Fruit fly (Drosophila melanogaster) whole organism, pupa: ENCODE data around the gene kdn.
A peak's percentile ranks its signal among the peaks of the same experiment; 100 is the strongest.

Source experiments
- CG10348 ChIP-seq: fragments of 200-800 bp; sonication (Bioruptor generic); IDR thresholded peaks from 2 replicates; pipeline ENCODE4 v1.3.6; 2022; ENCODE audit warnings: missing biosample characterization, missing genetic modification characterization
- CG12605 ChIP-seq: fragments of 200-800 bp; sonication (Bioruptor generic); IDR thresholded peaks from 2 replicates; pipeline ENCODE4 v1.3.6; 2022; ENCODE audit warnings: missing biosample characterization, missing genetic modification characterization
- CG13204 ChIP-seq: fragments of 200-800 bp; sonication (Bioruptor generic); optimal IDR thresholded peaks from 2 replicates; lab custom pipeline; 2018; ENCODE audit warnings: missing biosample characterization, mild to moderate bottlenecking, missing genetic modification characterization, moderate library complexity
- CG14655 ChIP-seq: fragments of 200-800 bp; sonication (Bioruptor generic); optimal IDR thresholded peaks from 3 replicates; lab custom pipeline; 2017; ENCODE audit warnings: mild to moderate bottlenecking, missing biosample characterization, missing genetic modification reagents, missing genetic modification characterization
- CG15710 ChIP-seq: fragments of 200-800 bp; sonication (Bioruptor generic); optimal IDR thresholded peaks from 2 replicates; lab custom pipeline; 2018; ENCODE audit warnings: missing biosample characterization, mild to moderate bottlenecking, missing genetic modification characterization, moderate library complexity
- CG17806 ChIP-seq: fragments of 200-800 bp; sonication (Bioruptor generic); optimal IDR thresholded peaks from 2 replicates; lab custom pipeline; 2018; ENCODE audit warnings: missing biosample characterization, mild to moderate bottlenecking, missing genetic modification characterization, moderate library complexity
- CG32121 ChIP-seq: fragments of 200-800 bp; sonication (Bioruptor generic); IDR thresholded peaks from 2 replicates; pipeline ENCODE4 v1.3.6; 2022; ENCODE audit warnings: missing biosample characterization, missing genetic modification characterization
- CG34367 ChIP-seq: fragments of 200-800 bp; sonication (Bioruptor generic); optimal IDR thresholded peaks from 2 replicates; lab custom pipeline; 2018; ENCODE audit warnings: missing biosample characterization, mild to moderate bottlenecking, missing genetic modification characterization
- CG4496 ChIP-seq: fragments of 200-800 bp; sonication (Bioruptor generic); IDR thresholded peaks from 3 replicates; pipeline ENCODE4 v1.3.6; 2022; ENCODE audit warnings: missing biosample characterization, missing genetic modification characterization
- CG8159 ChIP-seq: fragments of 200-800 bp; sonication (Bioruptor generic); optimal IDR thresholded peaks from 3 replicates; lab custom pipeline; 2018; ENCODE audit warnings: missing biosample characterization, mild to moderate bottlenecking, missing genetic modification characterization, moderate library complexity
- CG8301 ChIP-seq: fragments of 200-800 bp; sonication (Bioruptor generic); optimal IDR thresholded peaks from 2 replicates; lab custom pipeline; 2018; ENCODE audit warnings: missing biosample characterization, mild to moderate bottlenecking, missing genetic modification characterization
- CG9948 ChIP-seq: fragments of 200-800 bp; sonication (Bioruptor generic); optimal IDR thresholded peaks from 2 replicates; lab custom pipeline; 2018; ENCODE audit warnings: missing biosample characterization, mild to moderate bottlenecking, missing genetic modification characterization, moderate library complexity
- D1 ChIP-seq: fragments of 200-800 bp; sonication (Bioruptor generic); optimal IDR thresholded peaks from 2 replicates; lab custom pipeline; 2018; ENCODE audit warnings: missing biosample characterization, mild to moderate bottlenecking, missing genetic modification characterization, moderate library complexity
- EcR ChIP-seq: fragments of 200-800 bp; sonication (Bioruptor generic); optimal IDR thresholded peaks from 3 replicates; lab custom pipeline; 2019; ENCODE audit warnings: missing biosample characterization, missing genetic modification characterization, mild to moderate bottlenecking, moderate library complexity, missing genetic modification reagents
- Ets98B ChIP-seq: fragments of 200-800 bp; sonication (Bioruptor generic); IDR thresholded peaks from 2 replicates; pipeline ENCODE4 v1.3.6; 2022; ENCODE audit warnings: missing biosample characterization, missing genetic modification characterization
- Pif1A ChIP-seq: fragments of 200-800 bp; sonication (Bioruptor generic); optimal IDR thresholded peaks from 3 replicates; lab custom pipeline; 2016; ENCODE audit warnings: missing biosample characterization, missing genetic modification characterization
- Pif1B ChIP-seq: fragments of 200-800 bp; sonication (Bioruptor generic); optimal IDR thresholded peaks from 3 replicates; lab custom pipeline; 2016; ENCODE audit warnings: missing biosample characterization, missing genetic modification characterization
- Snoo ChIP-seq: fragments of 200-800 bp; sonication (Bioruptor generic); optimal IDR thresholded peaks from 3 replicates; lab custom pipeline; 2017; ENCODE audit warnings: missing biosample characterization, mild to moderate bottlenecking, missing genetic modification characterization, inconsistent platforms
- fd96Ca ChIP-seq: fragments of 200-800 bp; sonication (Bioruptor generic); IDR thresholded peaks from 3 replicates; pipeline ENCODE4 v1.3.6; 2022; ENCODE audit warnings: missing biosample characterization, missing genetic modification characterization
- gl ChIP-seq: fragments of 200-800 bp; sonication (Bioruptor generic); optimal IDR thresholded peaks from 2 replicates; lab custom pipeline; 2018; ENCODE audit warnings: missing biosample characterization, mild to moderate bottlenecking, missing genetic modification characterization
- rn ChIP-seq: fragments of 200-800 bp; sonication (Bioruptor generic); IDR thresholded peaks from 2 replicates; pipeline ENCODE4 v1.3.6; 2022; ENCODE audit warnings: missing biosample characterization, missing genetic modification characterization

kdn gene

DNA sequence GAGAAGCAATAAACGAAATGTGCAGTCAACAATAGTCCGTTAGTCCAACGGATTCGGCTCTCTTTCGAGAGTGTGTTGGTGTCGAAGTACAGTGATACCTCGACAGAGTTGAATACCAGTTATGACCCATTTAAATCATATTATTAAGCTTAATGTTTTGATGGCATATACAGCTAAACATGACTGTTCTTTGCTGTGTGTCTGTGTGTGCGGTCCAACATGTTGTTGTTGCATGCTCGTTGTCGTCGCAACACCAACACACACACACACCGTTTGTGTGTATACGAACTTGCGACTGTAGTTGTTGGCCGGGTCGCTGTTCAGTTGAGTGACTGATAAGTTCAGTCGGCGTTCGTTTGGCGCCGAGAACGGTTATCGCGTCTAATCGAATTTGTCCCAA, 41.6 kb upstream of the kdn start, which contains the start of gene CG15894:
CG15894 (plus strand) TSS at position 361 of the 400 bp plus-strand sequence.
- TF ChIP-seq D1 (no peak), gl (tag; lab: Kevin White, UChicago) (no peak), fd96Ca (GFP tag; lab: Robert Waterston, UW) (0 out of 3 replicates have a peak, but pooled peaks have one; percentile 32), CG8301 (no peak), CG9948 (tag; lab: Kevin White, UChicago) (no peak), CG34367 (tag; lab: Kevin White, UChicago) (no peak), rn (GFP tag; lab: Robert Waterston, UW) (no peak), CG10348 (GFP tag; lab: Robert Waterston, UW) (no peak), Ets98B (GFP tag; lab: Robert Waterston, UW) (peak; percentile 27; the same call in 1 of the 2 replicates), CG17806 (tag; lab: Kevin White, UChicago) (no peak), CG14655 (GFP tag; lab: Kevin White, UChicago) (peak; percentile 21), CG32121 (no peak), Pif1A (GFP tag; lab: Kevin White, UChicago) (no peak), CG15710 (peak; percentile 1), CG8159 (tag; lab: Kevin White, UChicago) (peak; percentile 14), CG13204 (GFP tag; lab: Kevin White, UChicago) (no peak), EcR (GFP tag; lab: Kevin White, UChicago) (no peak), CG12605 (GFP tag; lab: Robert Waterston, UW) (no peak), Snoo (tag; lab: Kevin White, UChicago) (no peak), Pif1B (no peak), CG4496 (peak; percentile 53; the same call in 1 of the 3 replicates)

DNA sequence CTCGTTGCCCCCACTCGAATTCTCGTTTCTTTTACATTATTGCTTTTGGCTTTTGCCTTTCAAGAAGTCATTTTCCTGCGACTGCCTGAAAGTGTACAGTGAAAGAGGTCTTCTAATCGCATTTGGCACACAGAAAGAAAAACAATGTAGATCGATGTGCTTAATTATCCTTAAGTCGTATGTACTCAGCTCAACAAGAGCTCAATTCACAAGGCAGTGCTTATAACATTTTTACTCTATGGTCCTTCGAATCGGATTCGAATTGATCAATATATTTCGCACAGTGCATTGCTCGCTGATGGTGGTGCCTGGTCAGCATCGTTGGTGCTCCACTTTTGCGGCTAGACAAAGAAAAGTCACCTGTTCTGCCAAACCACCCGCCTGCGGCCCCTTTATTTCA, 40.0 kb upstream of the kdn start:
- TF ChIP-seq CG34367 (tag; lab: Kevin White, UChicago) (no peak), CG14655 (GFP tag; lab: Kevin White, UChicago) (peak; percentile 14), CG4496 (peak; percentile 35; the same call in 2 of the 3 replicates), fd96Ca (GFP tag; lab: Robert Waterston, UW) (peak; percentile 54; the same call in 1 of the 3 replicates), CG12605 (GFP tag; lab: Robert Waterston, UW) (no peak), rn (GFP tag; lab: Robert Waterston, UW) (no peak), Snoo (tag; lab: Kevin White, UChicago) (no peak), gl (tag; lab: Kevin White, UChicago) (no peak), CG17806 (tag; lab: Kevin White, UChicago) (no peak), D1 (no peak), CG10348 (GFP tag; lab: Robert Waterston, UW) (no peak), CG8301 (peak; percentile 27), CG9948 (tag; lab: Kevin White, UChicago) (no peak), Pif1A (GFP tag; lab: Kevin White, UChicago) (no peak), CG13204 (GFP tag; lab: Kevin White, UChicago) (no peak), CG15710 (no peak), Ets98B (GFP tag; lab: Robert Waterston, UW) (no peak), CG32121 (no peak), EcR (GFP tag; lab: Kevin White, UChicago) (no peak), Pif1B (no peak), CG8159 (tag; lab: Kevin White, UChicago) (no peak)

DNA sequence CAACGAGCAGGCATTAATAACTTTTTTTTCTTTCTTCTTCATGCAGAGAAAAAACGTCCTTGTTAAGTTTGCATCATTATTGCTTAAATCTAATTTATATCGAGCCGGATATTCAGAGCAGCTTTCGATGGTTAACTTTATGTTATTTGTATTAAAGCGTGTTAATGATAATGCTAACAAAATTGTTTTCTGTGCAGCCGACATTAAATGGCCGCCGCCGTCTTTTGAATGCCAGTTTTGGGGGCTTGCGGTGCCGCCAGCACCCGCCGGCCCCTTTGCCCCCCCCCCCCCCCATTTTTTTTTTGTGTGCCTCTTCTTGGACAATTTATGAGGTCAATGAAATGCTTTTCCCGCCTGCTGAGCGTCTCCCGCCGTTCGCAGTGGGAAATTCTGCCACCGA, 38.9 kb upstream of the kdn start:
- TF ChIP-seq Pif1A (GFP tag; lab: Kevin White, UChicago) (no peak), CG4496 (peak; percentile 24; the same call in 1 of the 3 replicates), CG13204 (GFP tag; lab: Kevin White, UChicago) (no peak)
- TF ChIP-seq, all 21 proteins: peak for 1

DNA sequence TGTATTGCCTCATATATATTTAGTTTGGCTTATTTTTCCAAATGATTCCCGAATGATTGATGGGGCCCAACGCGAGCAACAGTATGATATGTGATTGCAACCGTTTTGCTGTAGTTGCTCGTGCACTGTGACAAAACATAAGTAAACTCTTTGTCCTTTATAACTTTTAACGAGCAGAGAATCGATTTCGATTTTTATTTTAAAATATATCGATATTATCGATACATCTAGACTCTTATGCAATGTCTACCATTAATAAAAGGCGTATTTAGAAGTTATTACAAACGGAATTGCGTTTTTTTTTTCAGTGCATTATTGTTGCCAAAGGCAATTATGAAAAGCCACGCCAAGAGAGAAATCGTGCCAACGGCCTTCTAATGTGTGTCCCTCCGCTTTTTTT, 34.8 kb upstream of the kdn start:
- TF ChIP-seq CG34367 (tag; lab: Kevin White, UChicago) (no peak), EcR (GFP tag; lab: Kevin White, UChicago) (no peak), CG15710 (no peak), D1 (no peak), CG8301 (no peak), CG10348 (GFP tag; lab: Robert Waterston, UW) (no peak), rn (GFP tag; lab: Robert Waterston, UW) (no peak), fd96Ca (GFP tag; lab: Robert Waterston, UW) (no peak), gl (tag; lab: Kevin White, UChicago) (no peak), CG12605 (GFP tag; lab: Robert Waterston, UW) (no peak), CG9948 (tag; lab: Kevin White, UChicago) (no peak), Ets98B (GFP tag; lab: Robert Waterston, UW) (no peak), Pif1B (no peak), CG14655 (GFP tag; lab: Kevin White, UChicago) (no peak), CG17806 (tag; lab: Kevin White, UChicago) (no peak), CG32121 (no peak), Snoo (tag; lab: Kevin White, UChicago) (no peak), Pif1A (GFP tag; lab: Kevin White, UChicago) (no peak)

dm6 chrX:6316858-6317474, 33.5 kb upstream of the kdn start:
- TF ChIP-seq CG9948 (tag; lab: Kevin White, UChicago) (peak; percentile 36), D1 (no peak), CG10348 (GFP tag; lab: Robert Waterston, UW) (no peak), Ets98B (GFP tag; lab: Robert Waterston, UW) (peak; percentile 62), EcR (GFP tag; lab: Kevin White, UChicago) (no peak), CG34367 (tag; lab: Kevin White, UChicago) (peak; percentile 41), rn (GFP tag; lab: Robert Waterston, UW) (no peak), CG12605 (GFP tag; lab: Robert Waterston, UW) (peak; percentile 57), Snoo (tag; lab: Kevin White, UChicago) (no peak), CG4496 (peak; percentile 66), CG8159 (tag; lab: Kevin White, UChicago) (peak; percentile 62), Pif1B (peak; percentile 9), CG32121 (peak; percentile 35; the same call in 1 of the 2 replicates), CG17806 (tag; lab: Kevin White, UChicago) (no peak), fd96Ca (GFP tag; lab: Robert Waterston, UW) (peak; percentile 56; the same call in 1 of the 3 replicates), gl (tag; lab: Kevin White, UChicago) (peak; percentile 9), CG8301 (peak; percentile 35), CG15710 (peak; percentile 57), Pif1A (GFP tag; lab: Kevin White, UChicago) (peak; percentile 12), CG14655 (GFP tag; lab: Kevin White, UChicago) (peak; percentile 37), CG13204 (GFP tag; lab: Kevin White, UChicago) (no peak)
- TF ChIP-seq, all 21 proteins: peak for 14
